Worm (Caenorhabditis elegans): ENCODE data around the gene R03A10.5.

The R03A10.5 gene

DNA sequence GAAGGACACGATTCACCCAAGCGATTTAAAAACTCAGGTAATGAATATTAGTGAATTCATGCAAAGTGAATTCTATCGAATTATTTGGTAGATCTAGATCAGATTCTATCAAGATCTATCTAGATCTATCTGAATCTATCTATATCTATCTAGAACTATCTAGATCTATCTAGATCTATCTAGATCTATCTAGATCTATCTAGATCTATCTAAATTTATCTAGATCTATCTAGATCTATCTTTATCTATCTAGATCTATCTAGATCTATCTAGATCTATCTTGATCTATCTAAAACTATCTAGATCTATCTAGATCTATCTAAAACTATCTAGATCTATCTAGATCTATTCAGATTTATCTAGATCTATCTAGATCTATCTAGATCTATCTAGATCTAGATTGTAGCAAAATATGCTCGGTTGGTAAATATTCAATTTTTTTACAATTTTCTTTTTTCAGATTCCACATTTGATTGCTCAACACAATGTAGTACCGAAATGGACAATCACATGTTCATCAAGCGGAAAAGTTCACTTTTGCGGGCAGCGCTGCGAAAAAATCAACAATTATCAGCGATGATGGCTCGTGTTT is 23.5 kb downstream of the R03A10.5 start:
- TF ChIP-seq unc-62 (GFP tag; optimal IDR thresholded peaks at IDR 0.05): no peak

DNA sequence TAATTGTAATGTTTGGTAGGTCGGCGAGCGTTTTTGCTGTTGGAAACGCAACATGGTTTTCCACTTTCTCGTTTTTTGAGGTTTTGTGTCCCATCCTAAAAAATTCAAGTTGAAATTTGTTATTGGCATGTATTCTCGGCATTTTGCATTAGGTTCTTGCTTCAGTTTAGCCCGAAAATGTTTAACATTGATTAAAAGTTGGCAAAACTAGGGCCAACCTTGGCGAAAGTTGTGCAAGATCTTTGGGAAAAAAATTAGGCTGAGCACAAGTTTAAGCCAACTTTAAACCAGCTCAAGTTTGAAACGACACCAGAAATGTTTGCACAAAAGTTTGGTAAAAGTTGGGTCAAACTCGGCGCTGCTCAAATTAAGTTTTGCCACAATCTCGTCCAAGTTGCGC is 30.8 kb downstream of the R03A10.5 start, which contains the start of gene exc-1:
exc-1 (minus strand) TSS at position 101 of the 400 bp plus-strand sequence.
- no peak for TF ChIP-seq unc-62 (GFP tag; optimal IDR thresholded peaks at IDR 0.05)

DNA sequence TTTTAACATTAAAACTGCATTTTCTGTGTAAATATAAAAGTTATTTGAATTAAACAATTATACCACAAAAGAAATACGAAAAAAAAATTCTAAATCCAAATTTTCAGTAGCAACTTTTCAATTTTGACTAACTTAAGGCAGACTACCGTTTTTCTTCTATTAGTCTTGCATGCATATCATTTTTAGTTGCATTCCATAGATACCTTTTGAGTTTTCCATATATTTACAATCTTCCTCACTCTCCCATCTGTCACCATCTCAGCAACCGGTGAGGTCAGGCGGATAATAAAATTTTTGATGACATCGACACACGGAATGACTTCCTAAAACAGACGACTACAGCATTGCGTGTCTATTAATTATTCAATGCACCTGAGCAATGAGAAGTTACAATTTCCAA is 32.2 kb downstream of the R03A10.5 start, which contains the start of gene gcy-36:
gcy-36 (plus strand) TSS at position 301 of the 400 bp plus-strand sequence.
- no peak for TF ChIP-seq unc-62 (GFP tag; optimal IDR thresholded peaks at IDR 0.05)

DNA sequence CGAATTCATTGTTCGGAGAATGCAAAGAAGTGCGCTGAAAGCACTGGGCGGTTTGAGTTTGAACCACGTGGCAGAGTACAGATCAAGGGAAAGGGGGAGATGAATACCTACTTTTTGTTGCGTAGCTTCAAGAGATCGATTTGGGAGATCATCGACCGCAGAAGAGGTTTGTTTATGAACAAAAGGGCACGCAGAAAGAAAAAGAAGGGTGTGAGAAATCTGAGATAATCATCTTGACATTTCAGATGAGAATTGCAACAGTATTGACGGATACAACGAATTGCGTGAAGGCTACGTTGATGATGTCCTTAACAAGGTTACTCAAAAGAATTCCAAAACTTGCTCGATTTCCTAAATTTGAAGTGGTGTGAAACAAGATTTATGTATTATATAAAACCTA is 38.7 kb downstream of the R03A10.5 start:
- TF ChIP-seq unc-62 (GFP tag; optimal IDR thresholded peaks at IDR 0.05): no peak

DNA sequence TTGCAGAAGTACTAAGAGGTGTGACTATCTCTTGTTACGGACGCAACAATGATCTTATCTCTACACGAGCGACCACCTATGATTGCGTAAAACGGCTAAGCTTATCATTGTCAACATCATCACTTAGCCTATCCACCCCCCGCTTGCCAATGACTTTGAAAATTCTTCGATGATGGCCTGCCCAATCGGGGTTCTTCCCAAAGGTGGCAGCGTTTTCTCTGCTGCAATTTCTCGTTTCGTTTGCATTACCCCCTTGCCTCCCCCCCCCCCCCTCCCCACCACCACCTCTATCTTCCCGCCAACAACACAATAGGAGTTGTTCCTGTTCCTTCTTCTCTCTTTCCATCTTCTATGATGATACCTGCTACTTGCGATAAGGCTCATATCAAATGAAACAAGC is 40.6 kb downstream of the R03A10.5 start:
- no peak for TF ChIP-seq unc-62 (GFP tag; optimal IDR thresholded peaks at IDR 0.05)

DNA sequence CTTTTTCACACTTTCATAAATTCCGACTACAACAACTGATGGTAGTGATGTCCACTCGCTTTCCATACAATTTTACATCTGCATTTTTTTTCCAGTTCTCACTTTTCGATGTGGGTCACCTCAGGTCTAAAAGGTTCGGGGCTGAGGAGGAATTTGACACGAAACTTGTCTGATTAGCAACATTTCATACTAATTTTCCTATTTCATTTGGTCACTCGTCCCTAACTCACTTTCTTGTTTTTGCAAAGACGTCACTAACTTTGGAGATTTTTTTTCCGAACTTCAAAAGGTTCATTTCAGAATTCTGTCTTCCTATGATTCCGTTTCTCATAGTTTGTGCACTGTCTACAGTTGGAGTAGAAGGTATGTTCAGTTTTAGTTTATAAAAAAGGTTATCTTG is 41.3 kb downstream of the R03A10.5 start, which contains the start of gene H13N06.2:
H13N06.2 (plus strand) TSS at position 301 of the 400 bp plus-strand sequence.
- no peak for TF ChIP-seq unc-62 (GFP tag; optimal IDR thresholded peaks at IDR 0.05)

DNA sequence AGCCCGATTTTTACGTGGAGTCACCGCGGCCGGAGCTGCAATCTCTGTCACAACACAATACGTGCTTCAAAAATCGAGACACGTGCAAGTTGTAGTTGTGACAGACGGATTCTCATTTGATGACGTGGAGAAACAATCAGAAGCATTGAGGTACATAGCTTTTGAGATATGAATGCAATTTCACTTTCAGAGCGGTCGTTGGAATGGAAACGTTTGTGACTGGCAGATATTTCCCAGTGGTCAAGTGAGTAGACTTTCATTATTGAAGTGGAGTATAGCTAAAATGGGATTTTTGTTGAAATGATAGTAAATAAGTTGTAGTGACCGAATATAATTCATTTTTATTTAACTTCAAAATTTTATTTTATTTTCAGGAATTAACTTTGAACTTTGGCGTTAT is 44.6 kb downstream of the R03A10.5 start:
- no peak for TF ChIP-seq unc-62 (GFP tag; optimal IDR thresholded peaks at IDR 0.05)

DNA sequence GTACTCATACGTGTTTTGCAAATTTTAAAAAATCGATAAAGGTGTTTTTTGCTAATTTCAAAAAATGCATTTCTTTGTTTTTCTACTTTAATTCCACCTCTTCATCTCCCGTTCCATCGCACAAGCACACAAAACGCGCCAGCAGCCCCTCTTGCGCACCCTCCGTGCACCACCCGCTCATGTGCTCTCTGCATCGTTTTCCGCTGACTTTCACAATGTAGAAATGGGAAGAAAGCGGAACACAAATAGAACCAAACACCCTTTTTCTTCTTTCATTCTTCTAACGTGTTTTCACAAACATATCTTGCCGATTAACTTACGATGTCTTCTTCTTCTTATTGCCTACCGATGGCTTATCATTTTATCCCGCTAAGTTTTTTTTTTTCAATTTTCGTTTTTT is 46.2 kb downstream of the R03A10.5 start:
- no peak for TF ChIP-seq unc-62 (GFP tag; optimal IDR thresholded peaks at IDR 0.05)

DNA sequence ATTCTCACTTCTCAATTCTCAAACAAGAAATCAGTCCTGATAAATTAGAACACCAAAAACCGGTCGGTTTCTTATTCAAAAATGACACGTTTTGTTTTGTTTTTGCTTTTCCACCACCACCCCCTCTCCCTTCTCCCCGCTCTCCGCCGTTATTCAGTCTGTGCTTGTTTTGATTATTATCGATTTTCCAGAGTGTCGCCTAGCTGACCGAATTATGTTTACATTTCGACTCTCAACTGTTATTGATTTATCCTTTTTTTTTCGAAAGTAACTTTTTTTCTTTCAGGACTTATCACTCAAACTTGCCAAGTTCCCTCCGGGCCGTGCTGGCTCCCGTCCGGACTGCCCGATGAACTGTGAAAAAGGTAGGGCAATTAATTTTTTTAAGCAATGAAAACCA is 46.8 kb downstream of the R03A10.5 start, which contains the start of gene gob-1:
gob-1 (plus strand) TSS at position 281 of the 400 bp plus-strand sequence.
- no peak for TF ChIP-seq unc-62 (GFP tag; optimal IDR thresholded peaks at IDR 0.05)

DNA sequence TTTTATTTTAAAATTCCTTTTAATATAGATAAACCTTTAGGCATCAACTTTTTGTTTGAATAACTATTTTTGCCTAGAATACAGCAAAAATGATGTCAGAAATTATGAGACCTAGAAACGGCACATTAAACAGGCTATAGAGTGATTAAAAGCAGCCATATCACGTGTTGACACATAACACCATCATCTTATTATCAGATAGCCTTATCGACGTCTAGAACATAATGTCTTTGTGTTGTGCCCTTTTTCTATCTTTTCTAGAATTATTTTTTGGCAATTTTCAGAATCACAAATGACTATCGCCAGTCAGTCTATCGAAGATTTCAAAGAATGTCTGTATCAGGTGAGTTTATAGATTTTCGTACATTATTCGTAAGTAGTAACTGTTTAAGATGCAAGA is 47.6 kb downstream of the R03A10.5 start:
- no peak for TF ChIP-seq unc-62 (GFP tag; optimal IDR thresholded peaks at IDR 0.05)

DNA sequence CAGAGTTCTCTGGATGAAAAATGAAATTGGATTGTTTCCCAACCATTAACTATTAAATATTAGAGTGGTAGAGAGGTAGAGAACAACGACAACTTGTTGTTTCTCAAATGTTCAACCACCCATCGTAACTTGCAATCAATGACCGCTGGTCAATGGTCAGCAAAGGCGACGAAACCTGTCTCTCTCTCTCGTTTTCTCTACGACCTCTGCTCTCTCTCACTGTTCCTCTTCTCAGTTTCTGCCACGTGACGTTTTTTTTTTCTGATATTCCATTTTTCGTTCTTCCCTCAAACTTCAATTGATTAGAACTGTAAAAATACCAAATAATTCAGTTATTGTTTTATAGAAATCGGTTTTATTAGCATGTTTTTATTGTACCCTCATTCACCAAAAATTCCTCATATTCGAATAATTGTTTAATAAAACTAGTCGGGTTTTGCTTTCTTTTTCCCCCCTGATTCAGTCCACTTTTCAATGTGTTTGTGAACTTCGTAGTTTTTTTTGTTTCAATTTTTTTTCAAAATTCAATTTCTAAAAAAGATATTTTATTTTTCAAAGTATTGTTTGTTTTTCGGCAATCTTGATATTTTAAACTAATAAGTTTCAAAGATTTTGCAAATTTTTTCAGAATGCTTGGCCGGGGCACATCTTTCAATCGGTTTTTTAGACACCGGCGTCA is 50.5 kb downstream of the R03A10.5 start, which contains the start of gene suox-1:
suox-1 (plus strand) TSS at position 629 of the 679 bp plus-strand sequence.
- no peak for TF ChIP-seq unc-62 (GFP tag; optimal IDR thresholded peaks at IDR 0.05)

Data from whole organism, dauer.